Fruit fly (Drosophila melanogaster) whole organism, prepupa: ENCODE data around the gene CG13733.

ENCODE experiments used
- Blimp-1 ChIP-seq: fragments of 200-800 bp; sonication (Bioruptor generic); optimal IDR thresholded peaks from 3 replicates; lab custom pipeline; 2017; ENCODE audit warnings: missing biosample characterization, missing genetic modification characterization, mild to moderate bottlenecking, moderate library complexity, missing genetic modification reagents
- CG10669 ChIP-seq: fragments of 200-800 bp; sonication (Bioruptor generic); optimal IDR thresholded peaks from 3 replicates; lab custom pipeline; 2018; ENCODE audit warnings: missing biosample characterization, mild to moderate bottlenecking, missing genetic modification characterization, moderate library complexity
- CG11294 ChIP-seq: fragments of 200-800 bp; sonication (Bioruptor generic); IDR thresholded peaks from 2 replicates; pipeline ENCODE4 v1.3.6; 2022; ENCODE audit warnings: missing biosample characterization, missing genetic modification characterization
- CG11902 ChIP-seq: fragments of 200-800 bp; sonication (Bioruptor generic); optimal IDR thresholded peaks from 3 replicates; lab custom pipeline; 2016; ENCODE audit warnings: missing biosample characterization, missing genetic modification characterization
- CG1621 ChIP-seq: fragments of 200-800 bp; sonication (Bioruptor generic); optimal IDR thresholded peaks from 3 replicates; lab custom pipeline; 2018; ENCODE audit warnings: missing biosample characterization, mild to moderate bottlenecking, missing genetic modification characterization
- CG31627 ChIP-seq: fragments of 200-800 bp; sonication (Bioruptor generic); optimal IDR thresholded peaks from 3 replicates; lab custom pipeline; 2016; ENCODE audit warnings: missing biosample characterization, missing genetic modification characterization
- CG32006 ChIP-seq: fragments of 200-800 bp; sonication (Bioruptor generic); optimal IDR thresholded peaks from 3 replicates; lab custom pipeline; 2017; ENCODE audit warnings: missing biosample characterization, mild to moderate bottlenecking, missing genetic modification characterization
- CG34406 ChIP-seq: fragments of 200-800 bp; sonication (Bioruptor generic); optimal IDR thresholded peaks from 3 replicates; lab custom pipeline; 2016; ENCODE audit warnings: missing biosample characterization, missing genetic modification characterization
- CG4318 ChIP-seq: fragments of 200-800 bp; sonication (Bioruptor generic); optimal IDR thresholded peaks from 3 replicates; lab custom pipeline; 2017; ENCODE audit warnings: missing biosample characterization, mild to moderate bottlenecking, missing genetic modification characterization
- CG6163 ChIP-seq: fragments of 200-800 bp; sonication (Bioruptor generic); IDR thresholded peaks from 3 replicates; pipeline ENCODE4 v1.3.6; 2022; ENCODE audit warnings: missing biosample characterization, missing genetic modification characterization
- CG6276 ChIP-seq: fragments of 200-800 bp; sonication (Bioruptor generic); optimal IDR thresholded peaks from 2 replicates; lab custom pipeline; 2017; ENCODE audit warnings: missing biosample characterization, mild to moderate bottlenecking, missing genetic modification characterization
- CG6792 ChIP-seq: fragments of 200-800 bp; sonication (Bioruptor generic); optimal IDR thresholded peaks from 3 replicates; lab custom pipeline; 2016; ENCODE audit warnings: missing biosample characterization, missing genetic modification characterization
- CG6808 ChIP-seq: fragments of 200-800 bp; sonication (Bioruptor generic); optimal IDR thresholded peaks from 3 replicates; lab custom pipeline; 2017; ENCODE audit warnings: missing biosample characterization, missing genetic modification characterization, mild to moderate bottlenecking, moderate library complexity, missing genetic modification reagents
- CG7368 ChIP-seq: fragments of 200-800 bp; sonication (Bioruptor generic); optimal IDR thresholded peaks from 3 replicates; lab custom pipeline; 2016; ENCODE audit warnings: missing biosample characterization, missing genetic modification characterization
- CG8632 ChIP-seq: fragments of 200-800 bp; sonication (Bioruptor generic); optimal IDR thresholded peaks from 3 replicates; lab custom pipeline; 2016; ENCODE audit warnings: missing biosample characterization, missing genetic modification characterization
- CG9139 ChIP-seq: fragments of 200-800 bp; sonication (Bioruptor generic); optimal IDR thresholded peaks from 3 replicates; lab custom pipeline; 2017; ENCODE audit warnings: missing biosample characterization, mild to moderate bottlenecking, missing genetic modification characterization
- Eip75B ChIP-seq: fragments of 200-800 bp; sonication (Bioruptor generic); optimal IDR thresholded peaks from 3 replicates; lab custom pipeline; 2016; ENCODE audit warnings: missing biosample characterization, missing genetic modification characterization
- Ets21C ChIP-seq: fragments of 200-800 bp; sonication (Bioruptor generic); optimal IDR thresholded peaks from 3 replicates; lab custom pipeline; 2016; ENCODE audit warnings: missing biosample characterization, missing genetic modification characterization
- Ets96B ChIP-seq: fragments of 200-800 bp; optimal IDR thresholded peaks from 2 replicates; lab custom pipeline; 2019; ENCODE audit warnings: missing biosample characterization, mild to moderate bottlenecking, missing genetic modification characterization, moderate library complexity
- Gug ChIP-seq: fragments of 200-800 bp; sonication (Bioruptor generic); IDR thresholded peaks from 2 replicates; pipeline ENCODE4 v1.3.6; 2022; ENCODE audit warnings: missing biosample characterization, missing genetic modification characterization
- Hr4 ChIP-seq: fragments of 200-800 bp; sonication (Bioruptor generic); optimal IDR thresholded peaks from 3 replicates; lab custom pipeline; 2016; ENCODE audit warnings: missing biosample characterization, missing genetic modification characterization
- Lpt ChIP-seq: fragments of 200-800 bp; sonication (Bioruptor generic); optimal IDR thresholded peaks from 3 replicates; lab custom pipeline; 2016; ENCODE audit warnings: missing biosample characterization, missing genetic modification characterization
- Met ChIP-seq: fragments of 200-800 bp; sonication (Bioruptor generic); optimal IDR thresholded peaks from 3 replicates; lab custom pipeline; 2016; ENCODE audit warnings: missing biosample characterization, missing genetic modification characterization
- OdsH ChIP-seq: fragments of 200-800 bp; sonication (Bioruptor generic); optimal IDR thresholded peaks from 3 replicates; lab custom pipeline; 2016; ENCODE audit warnings: missing biosample characterization, missing genetic modification characterization
- Smox ChIP-seq: fragments of 200-800 bp; sonication (Bioruptor generic); optimal IDR thresholded peaks from 3 replicates; lab custom pipeline; 2016; ENCODE audit warnings: missing biosample characterization, missing genetic modification characterization
- Sox102F ChIP-seq: fragments of 200-800 bp; sonication (Bioruptor generic); optimal IDR thresholded peaks from 2 replicates; lab custom pipeline; 2016; ENCODE audit warnings: missing biosample characterization, mild to moderate bottlenecking, missing genetic modification characterization
- Sox14 ChIP-seq: fragments of 200-800 bp; sonication (Bioruptor generic); optimal IDR thresholded peaks from 3 replicates; lab custom pipeline; 2016; ENCODE audit warnings: missing biosample characterization, missing genetic modification characterization
- Sox15 ChIP-seq: fragments of 200-800 bp; sonication (Bioruptor generic); optimal IDR thresholded peaks from 3 replicates; lab custom pipeline; 2016; ENCODE audit warnings: missing biosample characterization, missing genetic modification characterization
- achi ChIP-seq: fragments of 200-800 bp; sonication (Bioruptor generic); optimal IDR thresholded peaks from 3 replicates; lab custom pipeline; 2016; ENCODE audit warnings: missing biosample characterization, missing genetic modification characterization
- acj6 ChIP-seq: fragments of 200-800 bp; sonication (Bioruptor generic); optimal IDR thresholded peaks from 3 replicates; lab custom pipeline; 2016; ENCODE audit warnings: missing biosample characterization, missing genetic modification characterization
- cyc ChIP-seq: fragments of 200-800 bp; sonication (Bioruptor generic); optimal IDR thresholded peaks from 3 replicates; lab custom pipeline; 2016; ENCODE audit warnings: missing biosample characterization, missing genetic modification characterization
- dsx ChIP-seq: fragments of 200-800 bp; optimal IDR thresholded peaks from 3 replicates; lab custom pipeline; 2019; ENCODE audit warnings: missing biosample characterization, mild to moderate bottlenecking, missing genetic modification characterization, moderate library complexity; ENCODE audit not compliant: poor library complexity, severe bottlenecking
- eg ChIP-seq: fragments of 200-800 bp; sonication (Bioruptor generic); IDR thresholded peaks from 3 replicates; pipeline ENCODE4 v1.3.6; 2022; ENCODE audit warnings: missing biosample characterization, missing genetic modification characterization
- esn ChIP-seq: fragments of 200-800 bp; sonication (Bioruptor generic); optimal IDR thresholded peaks from 2 replicates; lab custom pipeline; 2016; ENCODE audit warnings: missing biosample characterization, mild to moderate bottlenecking, missing genetic modification characterization, moderate library complexity
- fd59A ChIP-seq: fragments of 200-800 bp; sonication (Bioruptor generic); optimal IDR thresholded peaks from 2 replicates; lab custom pipeline; 2017; ENCODE audit warnings: missing biosample characterization, mild to moderate bottlenecking, missing genetic modification characterization, missing genetic modification reagents
- fd85E ChIP-seq: fragments of 200-800 bp; sonication (Bioruptor generic); optimal IDR thresholded peaks from 3 replicates; lab custom pipeline; 2016; ENCODE audit warnings: missing biosample characterization, missing genetic modification characterization
- lz ChIP-seq: fragments of 200-800 bp; sonication (Bioruptor generic); optimal IDR thresholded peaks from 3 replicates; lab custom pipeline; 2016; ENCODE audit warnings: missing biosample characterization, missing genetic modification characterization
- net ChIP-seq: fragments of 200-800 bp; sonication (Bioruptor generic); optimal IDR thresholded peaks from 3 replicates; lab custom pipeline; 2016; ENCODE audit warnings: missing biosample characterization, missing genetic modification characterization
- salr ChIP-seq, 2 experiments: fragments of 200-800 bp; sonication (Bioruptor generic); optimal IDR thresholded peaks; 3 replicates each; lab custom pipeline; 2016 to 2018; ENCODE audit warnings: missing biosample characterization in 2 of 2, missing genetic modification characterization in 2 of 2, mild to moderate bottlenecking in 1 of 2
- spab ChIP-seq: fragments of 200-800 bp; sonication (Bioruptor generic); optimal IDR thresholded peaks from 2 replicates; lab custom pipeline; 2017; ENCODE audit warnings: missing biosample characterization, mild to moderate bottlenecking, missing genetic modification characterization, missing genetic modification reagents
- svp ChIP-seq: fragments of 200-800 bp; sonication (Bioruptor generic); peaks from one replicate; lab custom pipeline; 2016; ENCODE audit warnings: missing biosample characterization, missing genetic modification characterization
- topi ChIP-seq: fragments of 200-800 bp; sonication (Bioruptor generic); optimal IDR thresholded peaks from 3 replicates; lab custom pipeline; 2016; ENCODE audit warnings: missing biosample characterization, missing genetic modification characterization
- vri ChIP-seq: fragments of 200-800 bp; sonication (Bioruptor generic); optimal IDR thresholded peaks from 3 replicates; lab custom pipeline; 2016; ENCODE audit warnings: missing biosample characterization, mild to moderate bottlenecking, missing genetic modification characterization

The CG13733 gene

dm6 chr3L:17441602-17442001 is 37.1 kb downstream of the CG13733 start:
- TF ChIP-seq Gug (GFP tag; lab: Robert Waterston, UW) = no peak
- no peak for TF ChIP-seq Blimp-1 (GFP tag; lab: Kevin White, UChicago)
- no peak for TF ChIP-seq Sox102F (GFP tag; lab: Kevin White, UChicago)
- no peak for TF ChIP-seq acj6
- TF ChIP-seq CG9139 (GFP tag; lab: Kevin White, UChicago) = no peak
- TF ChIP-seq Met = no peak
- TF ChIP-seq spab (GFP tag; lab: Kevin White, UChicago) = no peak
- no peak for TF ChIP-seq lz (GFP tag; lab: Kevin White, UChicago)
- TF ChIP-seq CG10669 = no peak
- no peak for TF ChIP-seq CG7368 (GFP tag; lab: Kevin White, UChicago)
- TF ChIP-seq fd85E (GFP tag; lab: Kevin White, UChicago) = no peak
- no peak for TF ChIP-seq CG34406 (GFP tag; lab: Kevin White, UChicago)
- no peak for TF ChIP-seq svp (GFP tag; lab: Kevin White, UChicago)
- TF ChIP-seq CG31627 (GFP tag; lab: Kevin White, UChicago) = no peak
- TF ChIP-seq, all 60 proteins: peak for 0

dm6 chr3L:17438872-17439495 is 39.7 kb downstream of the CG13733 start, which contains the start of gene CG18265:
Gene CG18265, plus strand, starts transcription at chr3L:17439401.
- TF ChIP-seq CG7368 (GFP tag; lab: Kevin White, UChicago) = peak; percentile 4
- no peak for TF ChIP-seq lz (GFP tag; lab: Kevin White, UChicago)

dm6 chr3L:17436331-17436730 is 42.4 kb downstream of the CG13733 start, which contains the start of gene CG12229:
Gene CG12229, minus strand, starts transcription at chr3L:17436431.
- TF ChIP-seq fd59A (no peak), CG11902 (GFP tag; lab: Kevin White, UChicago) (no peak), esn (GFP tag; lab: Kevin White, UChicago) (no peak), CG1621 (tag; lab: Kevin White, UChicago) (no peak), CG8632 (GFP tag; lab: Kevin White, UChicago) (no peak), CG6163 (GFP tag; lab: Robert Waterston, UW) (no peak)

- peak; percentile 98 for TF ChIP-seq Sox14 (GFP tag; lab: Kevin White, UChicago)
- peak; percentile 78 for TF ChIP-seq Blimp-1 (GFP tag; lab: Kevin White, UChicago)
- peak; percentile 90 for TF ChIP-seq dsx (GFP tag; lab: Kevin White, UChicago)
- TF ChIP-seq Ets96B (tag; lab: Kevin White, UChicago) = peak; percentile 95
- TF ChIP-seq CG6792 (GFP tag; lab: Kevin White, UChicago) = peak; percentile 97
- peak; percentile 94 for TF ChIP-seq fd85E (GFP tag; lab: Kevin White, UChicago)
- TF ChIP-seq Smox (GFP tag; lab: Kevin White, UChicago) = peak; percentile 98
- peak; percentile 89 for TF ChIP-seq CG6276 (GFP tag; lab: Kevin White, UChicago)
- peak; percentile 92 for TF ChIP-seq CG11294 (GFP tag; lab: Robert Waterston, UW)
- TF ChIP-seq CG32006 (GFP tag; lab: Kevin White, UChicago) = peak; percentile 97
- TF ChIP-seq CG4318 (GFP tag; lab: Kevin White, UChicago) = peak; percentile 95
- TF ChIP-seq net (GFP tag; lab: Kevin White, UChicago) = peak; percentile 98
- TF ChIP-seq CG31627 (GFP tag; lab: Kevin White, UChicago) = peak; percentile 99
- peak; percentile 99 for TF ChIP-seq OdsH (GFP tag; lab: Kevin White, UChicago)
- peak; percentile 97 for TF ChIP-seq Sox15 (GFP tag; lab: Kevin White, UChicago)
- peak; percentile 86 for TF ChIP-seq CG6808 (GFP tag; lab: Kevin White, UChicago)
- peak; percentile 98 for TF ChIP-seq cyc (GFP tag; lab: Kevin White, UChicago)
- peak; percentile 97 for TF ChIP-seq eg (GFP tag; lab: Robert Waterston, UW)
- peak; percentile 94 for TF ChIP-seq vri (GFP tag; lab: Kevin White, UChicago)
- TF ChIP-seq Ets21C = peak; percentile 98
- peak; percentile 97 for TF ChIP-seq topi (GFP tag; lab: Kevin White, UChicago)
- peak; percentile 97 for TF ChIP-seq CG6163 (GFP tag; lab: Robert Waterston, UW)
- peak; percentile 97 for TF ChIP-seq Met
- peak; percentile 96 for TF ChIP-seq Lpt (GFP tag; lab: Kevin White, UChicago)
- peak; percentile 93 to 95 for TF ChIP-seq salr (GFP tag; optimal IDR thresholded peaks at IDR 0.05; lab: Kevin White, UChicago)
- peak; percentile 96 for TF ChIP-seq CG11902 (GFP tag; lab: Kevin White, UChicago)
- peak; percentile 86 for TF ChIP-seq spab (GFP tag; lab: Kevin White, UChicago)
- TF ChIP-seq Eip75B = peak; percentile 97
- peak; percentile 96 for TF ChIP-seq achi
- peak; percentile 96 for TF ChIP-seq CG34406 (GFP tag; lab: Kevin White, UChicago)
- peak; percentile 94 for TF ChIP-seq CG1621 (tag; lab: Kevin White, UChicago)
- peak; percentile 99 for TF ChIP-seq Hr4
These were observed 45.2 kb downstream of the CG13733 start, which contains the start of the genes Coq4 and CG32176 for dm6 chr3L:17433555-17433954. Gene Coq4, minus strand, starts transcription at chr3L:17433621. Gene CG32176, plus strand, starts transcription at chr3L:17433868.
